Fruit fly (Drosophila melanogaster) whole organism, embryonic: Measurements from ENCODE around the gene ohgt.

ENCODE experiments used
- CG10543 ChIP-seq: fragments of 200-800 bp; sonication (Bioruptor generic); optimal IDR thresholded peaks from 3 replicates; lab custom pipeline; 2017; ENCODE audit warnings: missing biosample characterization, mild to moderate bottlenecking, missing genetic modification characterization, moderate library complexity
- CG12744 ChIP-seq: fragments of 200-800 bp; sonication (Bioruptor generic); optimal IDR thresholded peaks from 2 replicates; lab custom pipeline; 2016; ENCODE audit warnings: missing biosample characterization, missing genetic modification characterization
- CG14441 ChIP-seq: fragments of 200-800 bp; sonication (Bioruptor generic); IDR thresholded peaks from 2 replicates; pipeline ENCODE4 v1.3.6; 2022; ENCODE audit warnings: missing biosample characterization, missing genetic modification characterization
- CG2678 ChIP-seq: fragments of 200-800 bp; sonication (Bioruptor generic); optimal IDR thresholded peaks from 3 replicates; lab custom pipeline; 2019; ENCODE audit warnings: missing biosample characterization, mild to moderate bottlenecking, missing genetic modification characterization, moderate library complexity
- CG32532 ChIP-seq: fragments of 200-800 bp; sonication (Bioruptor generic); IDR thresholded peaks from 2 replicates; pipeline ENCODE4 v1.3.6; 2022; ENCODE audit warnings: missing biosample characterization, missing genetic modification characterization
- CG3407 ChIP-seq: fragments of 200-800 bp; sonication (Bioruptor generic); optimal IDR thresholded peaks from 2 replicates; lab custom pipeline; 2018; ENCODE audit warnings: missing biosample characterization, mild to moderate bottlenecking, missing genetic modification characterization
- CG6813 ChIP-seq: fragments of 200-800 bp; sonication (Bioruptor generic); optimal IDR thresholded peaks from 2 replicates; lab custom pipeline; 2017; ENCODE audit warnings: missing biosample characterization, missing genetic modification characterization, mild to moderate bottlenecking, moderate library complexity, missing genetic modification reagents
- CG7786 ChIP-seq: fragments of 200-800 bp; sonication (Bioruptor generic); optimal IDR thresholded peaks from 2 replicates; lab custom pipeline; 2016; ENCODE audit warnings: missing biosample characterization, missing genetic modification characterization
- CG8281 ChIP-seq: fragments of 200-800 bp; sonication (Bioruptor generic); optimal IDR thresholded peaks from 2 replicates; lab custom pipeline; 2018; ENCODE audit warnings: missing biosample characterization, mild to moderate bottlenecking, missing genetic modification characterization, moderate library complexity
- CG8290 ChIP-seq, 3 experiments: fragments of 200-800 bp; sonication (Bioruptor generic); optimal IDR thresholded peaks; 2 replicates each; lab custom pipeline; 2016 to 2019; ENCODE audit warnings: missing biosample characterization in 3 of 3, missing genetic modification characterization in 3 of 3, mild to moderate bottlenecking in 2 of 3, moderate library complexity in 1 of 3
- CG8924 ChIP-seq: fragments of 200-800 bp; optimal IDR thresholded peaks from 3 replicates; lab custom pipeline; 2019; ENCODE audit warnings: missing biosample characterization, mild to moderate bottlenecking, missing genetic modification characterization, moderate library complexity
- CG8944 ChIP-seq: fragments of 200-800 bp; sonication (Bioruptor generic); optimal IDR thresholded peaks from 3 replicates; lab custom pipeline; 2016; ENCODE audit warnings: missing biosample characterization, missing genetic modification characterization
- CG9797 ChIP-seq: fragments of 200-800 bp; sonication (Bioruptor generic); optimal IDR thresholded peaks from 3 replicates; lab custom pipeline; 2018; ENCODE audit warnings: missing biosample characterization, mild to moderate bottlenecking, missing genetic modification characterization
- CkIIα-i1 ChIP-seq: fragments of 200-800 bp; sonication (Bioruptor generic); IDR thresholded peaks from 2 replicates; pipeline ENCODE4 v1.3.6; 2022; ENCODE audit warnings: missing biosample characterization, missing genetic modification characterization
- D19A ChIP-seq: fragments of 200-800 bp; optimal IDR thresholded peaks from 3 replicates; lab custom pipeline; 2019; ENCODE audit warnings: missing biosample characterization, mild to moderate bottlenecking, missing genetic modification characterization, moderate library complexity
- Dbx ChIP-seq: fragments of 200-800 bp; sonication (Bioruptor generic); IDR thresholded peaks from 3 replicates; pipeline ENCODE4 v1.3.6; 2022; ENCODE audit warnings: missing biosample characterization, missing genetic modification characterization
- Eip74EF ChIP-seq, 2 experiments: fragments of 200-800 bp in 1 of 2; fragments of >200 bp in 1 of 2; sonication (Bioruptor generic) in 1 of 2; optimal IDR thresholded peaks; 2 replicates each; lab custom pipeline; 2017 to 2019; ENCODE audit warnings: missing biosample characterization in 2 of 2, missing genetic modification characterization in 2 of 2, mild to moderate bottlenecking in 1 of 2, moderate library complexity in 1 of 2
- Lhr ChIP-seq: fragments of 200-800 bp; sonication (Bioruptor generic); optimal IDR thresholded peaks from 3 replicates; lab custom pipeline; 2017; ENCODE audit warnings: mild to moderate bottlenecking, missing biosample characterization, missing genetic modification reagents, missing genetic modification characterization
- MBD-R2 ChIP-seq: fragments of 200-800 bp; sonication (Bioruptor generic); IDR thresholded peaks from 2 replicates; pipeline ENCODE4 v1.3.6; 2022; ENCODE audit warnings: missing biosample characterization, missing genetic modification characterization
- Oaz ChIP-seq: fragments of 200-800 bp; sonication (Bioruptor generic); IDR thresholded peaks from 2 replicates; pipeline ENCODE4 v1.3.6; 2022; ENCODE audit warnings: missing biosample characterization, missing genetic modification characterization
- Optix ChIP-seq: fragments of 200-800 bp; sonication (Bioruptor generic); IDR thresholded peaks from 3 replicates; pipeline ENCODE4 v1.3.6; 2022; ENCODE audit warnings: missing biosample characterization, missing genetic modification characterization
- Poxn ChIP-seq: fragments of 200-800 bp; sonication (Bioruptor generic); IDR thresholded peaks from 2 replicates; pipeline ENCODE4 v1.3.6; 2022; ENCODE audit warnings: missing biosample characterization, missing genetic modification characterization
- ac ChIP-seq: fragments of 200-800 bp; sonication (Bioruptor generic); optimal IDR thresholded peaks from 3 replicates; lab custom pipeline; 2017; ENCODE audit warnings: missing biosample characterization, mild to moderate bottlenecking, missing genetic modification characterization
- al ChIP-seq: fragments of 200-800 bp; sonication (Bioruptor generic); IDR thresholded peaks from 2 replicates; pipeline ENCODE4 v1.3.6; 2022; ENCODE audit warnings: missing biosample characterization, missing genetic modification characterization
- ase ChIP-seq: fragments of 200-800 bp; sonication (Bioruptor generic); IDR thresholded peaks from 3 replicates; pipeline ENCODE4 v1.3.6; 2022; ENCODE audit warnings: missing biosample characterization, missing genetic modification characterization
- chinmo ChIP-seq: fragments of 200-800 bp; sonication (Bioruptor generic); IDR thresholded peaks from 4 replicates; pipeline ENCODE4 v1.3.6; 2022; ENCODE audit warnings: missing biosample characterization, missing genetic modification characterization; ENCODE audit not compliant: partially characterized antibody
- dmrt11E ChIP-seq: fragments of 200-800 bp; sonication (Bioruptor generic); optimal IDR thresholded peaks from 3 replicates; lab custom pipeline; 2018; ENCODE audit warnings: missing biosample characterization, mild to moderate bottlenecking, missing genetic modification characterization, moderate library complexity
- dmrt99B ChIP-seq: fragments of 200-800 bp; sonication (Bioruptor generic); optimal IDR thresholded peaks from 2 replicates; lab custom pipeline; 2018; ENCODE audit warnings: missing biosample characterization, mild to moderate bottlenecking, missing genetic modification characterization, moderate library complexity
- grau ChIP-seq: fragments of 200-800 bp; optimal IDR thresholded peaks from 3 replicates; lab custom pipeline; 2019; ENCODE audit warnings: missing biosample characterization, mild to moderate bottlenecking, missing genetic modification characterization, moderate library complexity
- gt ChIP-seq: fragments of 200-800 bp; sonication (Bioruptor generic); IDR thresholded peaks from 2 replicates; pipeline ENCODE4 v1.3.6; 2022; ENCODE audit warnings: missing biosample characterization, missing genetic modification characterization
- inv ChIP-seq: fragments of 200-800 bp; sonication (Bioruptor generic); IDR thresholded peaks from 2 replicates; pipeline ENCODE4 v1.3.6; 2022; ENCODE audit warnings: missing biosample characterization, missing genetic modification characterization; ENCODE audit not compliant: partially characterized antibody
- jumu ChIP-seq: fragments of 200-800 bp; sonication (Bioruptor generic); optimal IDR thresholded peaks from 3 replicates; lab custom pipeline; 2016; ENCODE audit warnings: missing biosample characterization, missing genetic modification characterization
- kay ChIP-seq: fragments of 200-800 bp; sonication (Bioruptor generic); optimal IDR thresholded peaks from 2 replicates; lab custom pipeline; 2016; ENCODE audit warnings: missing biosample characterization, missing genetic modification characterization
- ken ChIP-seq: fragments of 200-800 bp; sonication (Bioruptor generic); IDR thresholded peaks from 3 replicates; pipeline ENCODE4 v1.3.6; 2022; ENCODE audit warnings: missing biosample characterization, missing genetic modification characterization
- kni ChIP-seq: fragments of 200-800 bp; sonication (Bioruptor generic); optimal IDR thresholded peaks from 3 replicates; lab custom pipeline; 2017; ENCODE audit warnings: mild to moderate bottlenecking, missing biosample characterization, missing genetic modification reagents, missing genetic modification characterization
- lbe ChIP-seq: fragments of 200-800 bp; sonication (Bioruptor generic); optimal IDR thresholded peaks from 2 replicates; lab custom pipeline; 2016; ENCODE audit warnings: missing biosample characterization, mild to moderate bottlenecking, missing genetic modification characterization
- lilli ChIP-seq: fragments of 200-800 bp; sonication (Bioruptor generic); optimal IDR thresholded peaks from 3 replicates; lab custom pipeline; 2016; ENCODE audit warnings: missing biosample characterization, missing genetic modification characterization
- mld ChIP-seq: fragments of 200-800 bp; sonication (Bioruptor generic); IDR thresholded peaks from 3 replicates; pipeline ENCODE4 v1.3.6; 2022; ENCODE audit warnings: missing biosample characterization, missing genetic modification characterization; ENCODE audit not compliant: partially characterized antibody
- nerfin-1 ChIP-seq: fragments of 200-800 bp; sonication (Bioruptor generic); optimal IDR thresholded peaks from 3 replicates; lab custom pipeline; 2019; ENCODE audit warnings: missing biosample characterization, mild to moderate bottlenecking, missing genetic modification characterization, moderate library complexity
- pan ChIP-seq, 4 experiments: fragments of >200 bp in 3 of 4; fragments of 200-800 bp in 1 of 4; sonication (Bioruptor generic) in 1 of 4; optimal IDR thresholded peaks in 3 of 4; IDR thresholded peaks in 1 of 4; 2 replicates each; pipeline versions ENCODE4 v1.3.6 to Lab custom; 2017 to 2022; ENCODE audit warnings: missing biosample characterization in 2 of 4, missing genetic modification characterization in 2 of 4, mixed read lengths in 1 of 4
- peb ChIP-seq: fragments of 200-800 bp; sonication (Bioruptor generic); IDR thresholded peaks from 2 replicates; pipeline ENCODE4 v1.3.6; 2022; ENCODE audit warnings: missing biosample characterization, missing genetic modification characterization
- pita ChIP-seq: fragments of 200-800 bp; sonication (Bioruptor generic); optimal IDR thresholded peaks from 2 replicates; lab custom pipeline; 2017; ENCODE audit warnings: missing biosample characterization, mild to moderate bottlenecking, missing genetic modification characterization
- pros ChIP-seq: fragments of 200-800 bp; sonication (Bioruptor generic); optimal IDR thresholded peaks from 3 replicates; lab custom pipeline; 2019; ENCODE audit warnings: missing biosample characterization, mild to moderate bottlenecking, missing genetic modification characterization, moderate library complexity
- sr ChIP-seq: fragments of 200-800 bp; sonication (Bioruptor generic); IDR thresholded peaks from 3 replicates; pipeline ENCODE4 v1.3.6; 2022; ENCODE audit warnings: missing biosample characterization, missing genetic modification characterization
- vvl ChIP-seq: fragments of 200-800 bp; sonication (Bioruptor generic); IDR thresholded peaks from 2 replicates; pipeline ENCODE4 v1.3.6; 2022; ENCODE audit warnings: missing biosample characterization, missing genetic modification characterization
- wor ChIP-seq: fragments of 200-800 bp; sonication (Bioruptor generic); IDR thresholded peaks from 2 replicates; pipeline ENCODE4 v1.3.6; 2022; ENCODE audit warnings: missing biosample characterization, missing genetic modification characterization
- zen ChIP-seq: fragments of 200-800 bp; sonication (Bioruptor generic); optimal IDR thresholded peaks from 3 replicates; lab custom pipeline; 2018; ENCODE audit warnings: missing biosample characterization, mild to moderate bottlenecking, missing genetic modification characterization, moderate library complexity

The ohgt gene

dm6 chr3R:10032951-10033720, 15.9 kb upstream of the ohgt start (continued):
- TF ChIP-seq ase (GFP tag; lab: Robert Waterston, UW): no peak
- TF ChIP-seq CG8924: no peak
- no peak for TF ChIP-seq ken (GFP tag; lab: Robert Waterston, UW)
- TF ChIP-seq lilli (GFP tag; lab: Kevin White, UChicago): no peak
- no peak for TF ChIP-seq CG9797 (GFP tag; lab: Kevin White, UChicago)
- TF ChIP-seq jumu (GFP tag; lab: Kevin White, UChicago): no peak
- TF ChIP-seq ac (GFP tag; lab: Kevin White, UChicago): no peak
- no peak for TF ChIP-seq sr (GFP tag; lab: Robert Waterston, UW)
- TF ChIP-seq dmrt11E (tag; lab: Kevin White, UChicago): no peak
- no peak for TF ChIP-seq CkIIα-i1
- TF ChIP-seq kni (GFP tag; lab: Kevin White, UChicago): no peak
- no peak for TF ChIP-seq CG14441
- TF ChIP-seq CG3407 (GFP tag; lab: Kevin White, UChicago): no peak
- no peak for TF ChIP-seq zen (tag; lab: Kevin White, UChicago)
- TF ChIP-seq Dbx: no peak
- TF ChIP-seq pita (GFP tag; lab: Kevin White, UChicago): no peak
- TF ChIP-seq, all 482 proteins: peak for 52

- TF ChIP-seq CG32532 (peak; percentile 30; the same call in 1 of the 2 replicates), dmrt99B (tag; lab: Kevin White, UChicago) (peak; percentile 38), CG8944 (GFP tag; lab: Kevin White, UChicago) (no peak), nerfin-1 (tag; lab: Kevin White, UChicago) (no peak), CG10543 (GFP tag; lab: Kevin White, UChicago) (peak; percentile 7), chinmo (GFP tag; lab: Robert Waterston, UW) (0 out of 4 replicates have a peak, but pooled peaks have one; percentile 44), pan (optimal IDR thresholded peaks at IDR 0.05; lab: Kevin White, UChicago) (no peak), pan (GFP tag; optimal IDR thresholded peaks at IDR 0.05 in 1 of 2, IDR thresholded peaks at IDR 0.05 in 1 of 2) (peak in 1 of 2 experiments; percentile 35), kay (GFP tag; lab: Kevin White, UChicago) (peak; percentile 80), inv (GFP tag; lab: Robert Waterston, UW) (no peak), CG8281 (peak; percentile 35), Eip74EF (GFP tag; optimal IDR thresholded peaks at IDR 0.05; lab: Kevin White, UChicago) (peak in 1 of 2 experiments; percentile 44), D19A (tag; lab: Kevin White, UChicago) (peak; percentile 41), mld (GFP tag; lab: Robert Waterston, UW) (0 out of 3 replicates have a peak, but pooled peaks have one; percentile 39), Oaz (no peak), vvl (GFP tag; lab: Robert Waterston, UW) (no peak), CG2678 (peak; percentile 16), Poxn (GFP tag; lab: Robert Waterston, UW) (no peak), grau (tag; lab: Kevin White, UChicago) (peak; percentile 2), CG12744 (no peak), Optix (GFP tag; lab: Robert Waterston, UW) (no peak), MBD-R2 (GFP tag; lab: Robert Waterston, UW) (no peak), peb (no peak), wor (GFP tag; lab: Robert Waterston, UW) (no peak), pros (GFP tag; lab: Kevin White, UChicago) (peak; percentile 32), CG8290 (GFP tag; optimal IDR thresholded peaks at IDR 0.05; lab: Kevin White, UChicago) (no peak), CG8290 (tag; optimal IDR thresholded peaks at IDR 0.05; lab: Kevin White, UChicago) (peak in 1 of 2 experiments; percentile 6), CG6813 (peak; percentile 19), lbe (GFP tag; lab: Kevin White, UChicago) (no peak), CG7786 (GFP tag; lab: Kevin White, UChicago) (no peak), gt (GFP tag; lab: Robert Waterston, UW) (no peak), al (GFP tag; lab: Robert Waterston, UW) (no peak), Lhr (no peak)
These were observed 14.0 kb upstream of the ohgt start for dm6 chr3R:10034995-10035446.
